Worm (Caenorhabditis elegans) whole organism, early embryonic: ENCODE measurements around the gene pbs-3.

ENCODE experiments used
- aly-1 ChIP-seq: sonication (generic microtip); optimal IDR thresholded peaks from 2 replicates; lab custom pipeline; 2016; ENCODE audit warnings: missing genetic modification characterization, missing compliant biosample characterization
- ama-1 ChIP-seq: fragments of 150-350 bp; optimal IDR thresholded peaks from 2 replicates; lab custom pipeline; 2014
- hnd-1 ChIP-seq: sonication (generic microtip); optimal IDR thresholded peaks from 2 replicates; lab custom pipeline; 2016; ENCODE audit warnings: missing genetic modification characterization, missing compliant biosample characterization

ce11 chrII:5003660-5004059, 48.4 kb upstream of the pbs-3 start, which contains the start of gene F59A6.10:
- TF ChIP-seq ama-1 (no peak), aly-1 (tag; lab: Kevin White, UChicago) (no peak), hnd-1 (no peak)
